Worm (Caenorhabditis elegans): ENCODE data around the gene pmk-1.

The pmk-1 gene

ce11 chrIV:8199274-8199673, 50.7 kb downstream of the pmk-1 start:
- no peak for TF ChIP-seq lim-6 (tag; optimal IDR thresholded peaks at IDR 0.05)
- TF ChIP-seq pax-1 (tag; optimal IDR thresholded peaks at IDR 0.05): no peak
- no peak for TF ChIP-seq hlh-15 (tag; optimal IDR thresholded peaks at IDR 0.05)
- TF ChIP-seq ahr-1 (tag; optimal IDR thresholded peaks at IDR 0.05): no peak
- no peak for TF ChIP-seq K09A11.1 (tag; optimal IDR thresholded peaks at IDR 0.05; ENCODE audit: insufficient read depth)
- no peak for TF ChIP-seq lin-11 (tag; optimal IDR thresholded peaks at IDR 0.05)
- TF ChIP-seq pha-4 (tag; optimal IDR thresholded peaks at IDR 0.05): no peak
- TF ChIP-seq T23F11.4 (GFP tag; optimal IDR thresholded peaks at IDR 0.05): no peak
- no peak for TF ChIP-seq hlh-30 (tag; optimal IDR thresholded peaks at IDR 0.05; ENCODE audit: insufficient read depth)

- TF ChIP-seq fax-1 (tag; optimal IDR thresholded peaks at IDR 0.05) (no peak), ceh-2 (tag; optimal IDR thresholded peaks at IDR 0.05) (no peak), fkh-6 (tag; optimal IDR thresholded peaks at IDR 0.05) (no peak), mec-3 (tag; optimal IDR thresholded peaks at IDR 0.05; ENCODE audit: borderline replicate concordance) (no peak), K09A11.1 (tag; optimal IDR thresholded peaks at IDR 0.05; ENCODE audit: insufficient read depth) (no peak), ttx-3 (tag; optimal IDR thresholded peaks at IDR 0.05) (no peak), ama-1 (optimal IDR thresholded peaks at IDR 0.05) (no peak), nfya-1 (tag; optimal IDR thresholded peaks at IDR 0.05) (no peak)
These were observed 51.2 kb downstream of the pmk-1 start for ce11 chrIV:8199824-8200223.
